Fruit fly (Drosophila melanogaster) whole organism, embryonic: ENCODE results near the gene RpS28a.
A peak's percentile ranks its signal among the peaks of the same experiment; 100 is the strongest.

Experiments
- Atf3 ChIP-seq: fragments of 200-800 bp; sonication (Bioruptor generic); optimal IDR thresholded peaks from 3 replicates; lab custom pipeline; 2016; ENCODE audit warnings: missing biosample characterization, missing genetic modification characterization
- CG10654 ChIP-seq: fragments of 200-800 bp; sonication (Bioruptor generic); optimal IDR thresholded peaks from 2 replicates; lab custom pipeline; 2016; ENCODE audit warnings: missing biosample characterization, missing genetic modification characterization
- CG10959 ChIP-seq: fragments of 200-800 bp; sonication (Bioruptor generic); IDR thresholded peaks from 2 replicates; pipeline ENCODE4 v1.3.6; 2022; ENCODE audit warnings: missing biosample characterization, missing genetic modification characterization
- CG11085 ChIP-seq: fragments of 200-800 bp; sonication (Bioruptor generic); IDR thresholded peaks from 2 replicates; pipeline ENCODE4 v1.3.6; 2022; ENCODE audit warnings: missing biosample characterization, missing genetic modification characterization
- CG11695 ChIP-seq: fragments of 200-800 bp; sonication (Bioruptor generic); IDR thresholded peaks from 3 replicates; pipeline ENCODE4 v1.3.6; 2022; ENCODE audit warnings: missing biosample characterization, missing genetic modification characterization
- CG1233 ChIP-seq: fragments of 200-800 bp; sonication (Bioruptor generic); optimal IDR thresholded peaks from 4 replicates; lab custom pipeline; 2018; ENCODE audit warnings: missing biosample characterization, mild to moderate bottlenecking, missing genetic modification characterization
- CG14667 ChIP-seq: fragments of 200-800 bp; sonication (Bioruptor generic); IDR thresholded peaks from 2 replicates; pipeline ENCODE4 v1.3.6; 2022; ENCODE audit warnings: missing biosample characterization, missing genetic modification characterization
- CG1529 ChIP-seq: fragments of 200-800 bp; sonication (Bioruptor generic); optimal IDR thresholded peaks from 3 replicates; lab custom pipeline; 2018; ENCODE audit warnings: missing biosample characterization, missing genetic modification characterization
- CG1602 ChIP-seq: fragments of 200-800 bp; sonication (Bioruptor generic); optimal IDR thresholded peaks from 3 replicates; lab custom pipeline; 2016; ENCODE audit warnings: missing biosample characterization, missing genetic modification characterization
- CG16863 ChIP-seq: fragments of 200-800 bp; sonication (Bioruptor generic); optimal IDR thresholded peaks from 3 replicates; lab custom pipeline; 2016; ENCODE audit warnings: missing biosample characterization, missing genetic modification characterization
- CG17186 ChIP-seq: fragments of 200-800 bp; sonication (Bioruptor generic); optimal IDR thresholded peaks from 3 replicates; lab custom pipeline; 2017; ENCODE audit warnings: missing biosample characterization, missing genetic modification reagents, missing genetic modification characterization
- CG1792 ChIP-seq: fragments of 200-800 bp; sonication (Bioruptor generic); optimal IDR thresholded peaks from 2 replicates; lab custom pipeline; 2016; ENCODE audit warnings: missing biosample characterization, missing genetic modification characterization
- CG18262 ChIP-seq: fragments of 200-800 bp; optimal IDR thresholded peaks from 3 replicates; lab custom pipeline; 2019; ENCODE audit warnings: missing biosample characterization, mild to moderate bottlenecking, missing genetic modification characterization, moderate library complexity
- CG2889 ChIP-seq: fragments of 200-800 bp; sonication (Bioruptor generic); IDR thresholded peaks from 3 replicates; pipeline ENCODE4 v1.3.6; 2022; ENCODE audit warnings: missing biosample characterization, missing genetic modification characterization
- CG3163 ChIP-seq: fragments of 200-800 bp; sonication (Bioruptor generic); optimal IDR thresholded peaks from 3 replicates; lab custom pipeline; 2016; ENCODE audit warnings: missing biosample characterization, missing genetic modification characterization
- CG33213 ChIP-seq: fragments of 200-800 bp; sonication (Bioruptor generic); optimal IDR thresholded peaks from 3 replicates; lab custom pipeline; 2016; ENCODE audit warnings: missing biosample characterization, missing genetic modification characterization
- CG6683 ChIP-seq: fragments of 200-800 bp; sonication (Bioruptor generic); optimal IDR thresholded peaks from 2 replicates; lab custom pipeline; 2017; ENCODE audit warnings: missing biosample characterization, mild to moderate bottlenecking, missing genetic modification characterization, missing genetic modification reagents
- CG6854 ChIP-seq: fragments of 200-800 bp; sonication (Bioruptor generic); optimal IDR thresholded peaks from 3 replicates; lab custom pipeline; 2017; ENCODE audit warnings: missing biosample characterization, mild to moderate bottlenecking, missing genetic modification characterization
- CG7271 ChIP-seq: fragments of 200-800 bp; sonication (Bioruptor generic); optimal IDR thresholded peaks from 2 replicates; lab custom pipeline; 2018; ENCODE audit warnings: missing biosample characterization, mild to moderate bottlenecking, missing genetic modification characterization, moderate library complexity
- CG8281 ChIP-seq: fragments of 200-800 bp; sonication (Bioruptor generic); optimal IDR thresholded peaks from 2 replicates; lab custom pipeline; 2018; ENCODE audit warnings: missing biosample characterization, mild to moderate bottlenecking, missing genetic modification characterization, moderate library complexity
- CG8924 ChIP-seq: fragments of 200-800 bp; optimal IDR thresholded peaks from 3 replicates; lab custom pipeline; 2019; ENCODE audit warnings: missing biosample characterization, mild to moderate bottlenecking, missing genetic modification characterization, moderate library complexity
- CG8944 ChIP-seq: fragments of 200-800 bp; sonication (Bioruptor generic); optimal IDR thresholded peaks from 3 replicates; lab custom pipeline; 2016; ENCODE audit warnings: missing biosample characterization, missing genetic modification characterization
- CG9215 ChIP-seq: fragments of 200-800 bp; sonication (Bioruptor generic); IDR thresholded peaks from 2 replicates; pipeline ENCODE4 v1.3.6; 2022; ENCODE audit warnings: missing biosample characterization, missing genetic modification characterization
- CkIIα-i1 ChIP-seq: fragments of 200-800 bp; sonication (Bioruptor generic); IDR thresholded peaks from 2 replicates; pipeline ENCODE4 v1.3.6; 2022; ENCODE audit warnings: missing biosample characterization, missing genetic modification characterization
- Doc2 ChIP-seq: fragments of 200-800 bp; sonication (Bioruptor generic); IDR thresholded peaks from 2 replicates; pipeline ENCODE4 v1.3.6; 2022; ENCODE audit warnings: missing biosample characterization, missing genetic modification characterization
- HLHmδ ChIP-seq: fragments of 200-800 bp; sonication (Bioruptor generic); optimal IDR thresholded peaks from 2 replicates; lab custom pipeline; 2018; ENCODE audit warnings: missing biosample characterization, mild to moderate bottlenecking, missing genetic modification characterization, moderate library complexity
- Lpt ChIP-seq: fragments of >200 bp; optimal IDR thresholded peaks from 2 replicates; lab custom pipeline; 2018; ENCODE audit warnings: missing biosample characterization, missing genetic modification characterization
- MBD-R2 ChIP-seq: fragments of 200-800 bp; sonication (Bioruptor generic); IDR thresholded peaks from 2 replicates; pipeline ENCODE4 v1.3.6; 2022; ENCODE audit warnings: missing biosample characterization, missing genetic modification characterization
- Mes4 ChIP-seq: fragments of 200-800 bp; sonication (Bioruptor generic); optimal IDR thresholded peaks from 2 replicates; lab custom pipeline; 2016; ENCODE audit warnings: missing biosample characterization, missing genetic modification characterization
- NFAT ChIP-seq: fragments of 200-800 bp; sonication (Bioruptor generic); IDR thresholded peaks from 2 replicates; pipeline ENCODE4 v1.3.6; 2022; ENCODE audit warnings: missing biosample characterization, missing genetic modification characterization
- Scr ChIP-seq: fragments of 200-800 bp; sonication (Bioruptor generic); IDR thresholded peaks from 2 replicates; pipeline ENCODE4 v1.3.6; 2022; ENCODE audit warnings: missing biosample characterization, missing genetic modification characterization; ENCODE audit not compliant: partially characterized antibody
- Six4 ChIP-seq: fragments of 200-800 bp; sonication (Bioruptor generic); optimal IDR thresholded peaks from 2 replicates; lab custom pipeline; 2016; ENCODE audit warnings: missing biosample characterization, missing genetic modification characterization
- Vsx1 ChIP-seq: fragments of 200-800 bp; sonication (Bioruptor generic); optimal IDR thresholded peaks from 2 replicates; lab custom pipeline; 2017; ENCODE audit warnings: missing biosample characterization, mild to moderate bottlenecking, missing genetic modification characterization, missing genetic modification reagents
- crc ChIP-seq: fragments of 200-800 bp; sonication (Bioruptor generic); optimal IDR thresholded peaks from 2 replicates; lab custom pipeline; 2016; ENCODE audit warnings: missing biosample characterization, missing genetic modification characterization
- danr ChIP-seq: fragments of 200-800 bp; sonication (Bioruptor generic); IDR thresholded peaks from 2 replicates; pipeline ENCODE4 v1.3.6; 2022; ENCODE audit warnings: missing biosample characterization, missing genetic modification characterization
- ems ChIP-seq: fragments of 200-800 bp; sonication (Bioruptor generic); optimal IDR thresholded peaks from 3 replicates; lab custom pipeline; 2016; ENCODE audit warnings: missing biosample characterization, missing genetic modification characterization
- eyg ChIP-seq: fragments of 200-800 bp; sonication (Bioruptor generic); optimal IDR thresholded peaks from 3 replicates; lab custom pipeline; 2016; ENCODE audit warnings: missing biosample characterization, missing genetic modification characterization
- gsb ChIP-seq: fragments of 200-800 bp; sonication (Bioruptor generic); IDR thresholded peaks from 2 replicates; pipeline ENCODE4 v1.3.6; 2022; ENCODE audit warnings: missing biosample characterization, missing genetic modification characterization
- ham ChIP-seq: fragments of 200-800 bp; sonication (Bioruptor generic); IDR thresholded peaks from 2 replicates; pipeline ENCODE4 v1.3.6; 2022; ENCODE audit warnings: missing biosample characterization, missing genetic modification characterization
- hb ChIP-seq: fragments of 200-800 bp; sonication (Bioruptor generic); IDR thresholded peaks from 3 replicates; pipeline ENCODE4 v1.3.6; 2022; ENCODE audit warnings: missing biosample characterization, missing genetic modification characterization; ENCODE audit not compliant: partially characterized antibody
- her ChIP-seq: fragments of 200-800 bp; sonication (Bioruptor generic); optimal IDR thresholded peaks from 2 replicates; lab custom pipeline; 2016; ENCODE audit warnings: missing biosample characterization, missing genetic modification characterization
- hth ChIP-seq: fragments of >200 bp; optimal IDR thresholded peaks from 2 replicates; lab custom pipeline; 2017; ENCODE audit warnings: inconsistent platforms
- inv ChIP-seq: fragments of 200-800 bp; sonication (Bioruptor generic); IDR thresholded peaks from 2 replicates; pipeline ENCODE4 v1.3.6; 2022; ENCODE audit warnings: missing biosample characterization, missing genetic modification characterization; ENCODE audit not compliant: partially characterized antibody
- jumu ChIP-seq: fragments of 200-800 bp; sonication (Bioruptor generic); optimal IDR thresholded peaks from 3 replicates; lab custom pipeline; 2016; ENCODE audit warnings: missing biosample characterization, missing genetic modification characterization
- klu ChIP-seq: fragments of 200-800 bp; sonication (Bioruptor generic); IDR thresholded peaks from 2 replicates; pipeline ENCODE4 v1.3.6; 2022; ENCODE audit warnings: missing biosample characterization, missing genetic modification characterization
- nerfin-2 ChIP-seq: fragments of 200-800 bp; sonication (Bioruptor generic); IDR thresholded peaks from 2 replicates; pipeline ENCODE4 v1.3.6; 2022; ENCODE audit warnings: missing biosample characterization, missing genetic modification characterization; ENCODE audit not compliant: partially characterized antibody
- phol ChIP-seq: fragments of 200-800 bp; sonication (Bioruptor generic); optimal IDR thresholded peaks from 3 replicates; lab custom pipeline; 2018; ENCODE audit warnings: missing biosample characterization, mild to moderate bottlenecking, missing genetic modification characterization, moderate library complexity
- row ChIP-seq: fragments of 200-800 bp; sonication (Bioruptor generic); IDR thresholded peaks from 3 replicates; pipeline ENCODE4 v1.3.6; 2022; ENCODE audit warnings: missing biosample characterization, missing genetic modification characterization
- schlank ChIP-seq: fragments of 200-800 bp; sonication (Bioruptor generic); optimal IDR thresholded peaks from 2 replicates; lab custom pipeline; 2018; ENCODE audit warnings: missing biosample characterization, mild to moderate bottlenecking, missing genetic modification characterization
- vvl ChIP-seq: fragments of 200-800 bp; sonication (Bioruptor generic); IDR thresholded peaks from 2 replicates; pipeline ENCODE4 v1.3.6; 2022; ENCODE audit warnings: missing biosample characterization, missing genetic modification characterization
- zf30C ChIP-seq: fragments of 200-800 bp; sonication (Bioruptor generic); optimal IDR thresholded peaks from 3 replicates; lab custom pipeline; 2018; ENCODE audit warnings: missing biosample characterization, mild to moderate bottlenecking, missing genetic modification characterization

RpS28a gene

dm6 chr3R:29997607-29998236 lies 24.7 kb downstream of the RpS28a start, which contains the start of the genes CG15525 and CG11504 (continued):
- no peak for TF ChIP-seq CG11695 (GFP tag; lab: Robert Waterston, UW)
- TF ChIP-seq CG6683 (GFP tag; lab: Kevin White, UChicago): no peak
- TF ChIP-seq Atf3 (GFP tag; lab: Kevin White, UChicago): no peak
- TF ChIP-seq inv (GFP tag; lab: Robert Waterston, UW): peak; percentile 87
- TF ChIP-seq CG6854 (GFP tag; lab: Kevin White, UChicago): no peak
- peak; percentile 62; the same call in 1 of the 2 replicates for TF ChIP-seq vvl (GFP tag; lab: Robert Waterston, UW)
- no peak for TF ChIP-seq Doc2
- no peak for TF ChIP-seq eyg
- peak; percentile 18 for TF ChIP-seq jumu (GFP tag; lab: Kevin White, UChicago)
- TF ChIP-seq Mes4 (GFP tag; lab: Kevin White, UChicago): no peak
- no peak for TF ChIP-seq CG7271 (tag; lab: Kevin White, UChicago)
- no peak for TF ChIP-seq schlank
- peak; percentile 13; the same call in 1 of the 2 replicates for TF ChIP-seq danr (GFP tag; lab: Robert Waterston, UW)
- TF ChIP-seq CkIIα-i1 (GFP tag; lab: Robert Waterston, UW): no peak
- peak; percentile 90 for TF ChIP-seq hb (GFP tag; lab: Robert Waterston, UW)
- peak; percentile 71 for TF ChIP-seq CG17186
- TF ChIP-seq nerfin-2 (GFP tag; lab: Robert Waterston, UW): peak; percentile 86
- no peak for TF ChIP-seq CG1233 (GFP tag; lab: Kevin White, UChicago)
- no peak for TF ChIP-seq CG1792 (GFP tag; lab: Kevin White, UChicago)
- peak; percentile 52 for TF ChIP-seq CG1602 (GFP tag; lab: Kevin White, UChicago)
- peak; percentile 52; the same call in 1 of the 2 replicates for TF ChIP-seq NFAT (GFP tag; lab: Robert Waterston, UW)
- peak; percentile 46 for TF ChIP-seq ems (GFP tag; lab: Kevin White, UChicago)
- peak; percentile 57 for TF ChIP-seq CG8924 (tag; lab: Kevin White, UChicago)
- peak; percentile 38 for TF ChIP-seq CG10654
- TF ChIP-seq her: no peak
- no peak for TF ChIP-seq gsb (GFP tag; lab: Robert Waterston, UW)
- TF ChIP-seq CG18262 (tag; lab: Kevin White, UChicago): no peak
- TF ChIP-seq CG1529 (GFP tag; lab: Kevin White, UChicago): no peak
- peak; percentile 57 for TF ChIP-seq CG9215
- no peak for TF ChIP-seq HLHmδ
- TF ChIP-seq klu (GFP tag; lab: Robert Waterston, UW): peak; percentile 37; the same call in 1 of the 2 replicates
- no peak for TF ChIP-seq CG10959 (GFP tag; lab: Robert Waterston, UW)
- no peak for TF ChIP-seq Vsx1 (GFP tag; lab: Kevin White, UChicago)
- TF ChIP-seq CG11085 (GFP tag; lab: Robert Waterston, UW): 0 out of 2 replicates have a peak, but pooled peaks have one; percentile 9
- peak; percentile 95 for TF ChIP-seq MBD-R2
- TF ChIP-seq Lpt (GFP tag; lab: Kevin White, UChicago): no peak
- peak; percentile 31; the same call in 1 of the 2 replicates for TF ChIP-seq CG14667
- peak; percentile 96 for TF ChIP-seq phol (tag; lab: Kevin White, UChicago)
- TF ChIP-seq Six4 (GFP tag; lab: Kevin White, UChicago): no peak
- no peak for TF ChIP-seq ham (GFP tag; lab: Robert Waterston, UW)
- no peak for TF ChIP-seq crc (GFP tag; lab: Kevin White, UChicago)
- TF ChIP-seq CG8281 (tag; lab: Kevin White, UChicago): no peak
- TF ChIP-seq row: peak; percentile 93
- no peak for TF ChIP-seq CG33213 (GFP tag; lab: Kevin White, UChicago)
- peak; percentile 92 for TF ChIP-seq Scr
- peak; percentile 17 for TF ChIP-seq CG16863
- TF ChIP-seq hth (lab: Kevin White, UChicago): no peak
- TF ChIP-seq CG2889 (GFP tag; lab: Robert Waterston, UW): no peak
- TF ChIP-seq zf30C (GFP tag; lab: Kevin White, UChicago): no peak
- TF ChIP-seq CG8944 (GFP tag; lab: Kevin White, UChicago): peak; percentile 8
- TF ChIP-seq CG3163 (GFP tag; lab: Kevin White, UChicago): no peak
